Worm (Caenorhabditis elegans): ENCODE measurements around the gene T07E3.3.

Gene T07E3.3

ce11 chrIII:6895166-6895565 lies 8.5 kb upstream of the T07E3.3 start (continued):
- no peak for TF ChIP-seq sdz-12 (GFP tag; optimal IDR thresholded peaks at IDR 0.05)
- no peak for TF ChIP-seq lin-39 (tag; optimal IDR thresholded peaks at IDR 0.05)
- no peak for TF ChIP-seq duxl-1 (tag; optimal IDR thresholded peaks at IDR 0.05; ENCODE audit: poor library complexity)
- no peak for TF ChIP-seq attf-4 (tag; optimal IDR thresholded peaks at IDR 0.05)
- no peak for TF ChIP-seq lin-29 (GFP tag; IDR thresholded peaks at IDR 0.05)
- TF ChIP-seq F49E8.2 (tag; optimal IDR thresholded peaks at IDR 0.05; ENCODE audit: borderline replicate concordance) = no peak
- no peak for TF ChIP-seq fos-1 (tag; optimal IDR thresholded peaks at IDR 0.05)
- TF ChIP-seq nhr-42 (GFP tag; IDR thresholded peaks at IDR 0.05) = no peak
- no peak for TF ChIP-seq spr-3 (GFP tag; optimal IDR thresholded peaks at IDR 0.05)
- no peak for TF ChIP-seq nhr-25 (tag; optimal IDR thresholded peaks at IDR 0.05; ENCODE audit: borderline replicate concordance, insufficient read depth)
- no peak for TF ChIP-seq daf-19 (GFP tag; conservative IDR thresholded peaks at IDR 0.05)
- peak; percentile 76 for TF ChIP-seq T20F7.1 (GFP tag; optimal IDR thresholded peaks at IDR 0.05)
- TF ChIP-seq daf-16 (GFP tag; optimal IDR thresholded peaks at IDR 0.05) = peak; percentile 64 to 70
- peak; percentile 76 for TF ChIP-seq daf-16 (tag; optimal IDR thresholded peaks at IDR 0.05)
- TF ChIP-seq tag-97 (GFP tag; IDR thresholded peaks at IDR 0.05) = no peak
- no peak for TF ChIP-seq nhr-41 (GFP tag; IDR thresholded peaks at IDR 0.05)
- no peak for TF ChIP-seq ztf-7 (tag; optimal IDR thresholded peaks at IDR 0.05)
- no peak for TF ChIP-seq daf-8 (GFP tag; IDR thresholded peaks at IDR 0.05)
- TF ChIP-seq aly-2 (tag; optimal IDR thresholded peaks at IDR 0.05) = peak; percentile 24
- TF ChIP-seq unc-62 (GFP tag; optimal IDR thresholded peaks at IDR 0.05 in 1 of 2) = peak in 1 of 2 experiments; percentile 99
- no peak for TF ChIP-seq unc-62 (tag; optimal IDR thresholded peaks at IDR 0.05)
- TF ChIP-seq ceh-44 (GFP tag; IDR thresholded peaks at IDR 0.05) = no peak
- TF ChIP-seq mep-1 (tag; optimal IDR thresholded peaks at IDR 0.05) = peak; percentile 65
- peak; percentile 67 for TF ChIP-seq lin-1 (GFP tag; IDR thresholded peaks at IDR 0.05)
- TF ChIP-seq snpc-1.2 (GFP tag; IDR thresholded peaks at IDR 0.05) = no peak
- no peak for TF ChIP-seq Y105C5A.15 (GFP tag; IDR thresholded peaks at IDR 0.05)
- TF ChIP-seq F10B5.3 (tag; optimal IDR thresholded peaks at IDR 0.05) = no peak
- TF ChIP-seq snpc-4 (tag; optimal IDR thresholded peaks at IDR 0.05) = no peak
- no peak for TF ChIP-seq dmd-9 (GFP tag; IDR thresholded peaks at IDR 0.05)
- TF ChIP-seq zip-11 (GFP tag; IDR thresholded peaks at IDR 0.05) = no peak
- no peak for TF ChIP-seq ztf-11 (tag; optimal IDR thresholded peaks at IDR 0.05)
- TF ChIP-seq hif-1 (tag; optimal IDR thresholded peaks at IDR 0.05) = peak in 1 of 2 experiments; percentile 0
- peak; percentile 98 for TF ChIP-seq dmd-6 (GFP tag; IDR thresholded peaks at IDR 0.05)

ce11 chrIII:6895677-6896076 lies 8.0 kb upstream of the T07E3.3 start:
- TF ChIP-seq daf-16 (GFP tag; optimal IDR thresholded peaks at IDR 0.05) (no peak), daf-16 (tag; optimal IDR thresholded peaks at IDR 0.05) (peak; percentile 93), egl-27 (tag; optimal IDR thresholded peaks at IDR 0.05) (no peak), vab-7 (GFP tag; IDR thresholded peaks at IDR 0.05) (no peak), aha-1 (tag) (peak; percentile 55), ztf-7 (tag; optimal IDR thresholded peaks at IDR 0.05) (no peak)

- TF ChIP-seq nhr-41 (GFP tag; IDR thresholded peaks at IDR 0.05) (no peak), dmd-8 (GFP tag; IDR thresholded peaks at IDR 0.05) (no peak), nhr-111 (GFP tag; optimal IDR thresholded peaks at IDR 0.05) (no peak), lin-29 (GFP tag; IDR thresholded peaks at IDR 0.05) (no peak), lim-7 (GFP tag; IDR thresholded peaks at IDR 0.05) (no peak), dpl-1 (GFP tag; optimal IDR thresholded peaks at IDR 0.05) (peak; percentile 48), fkh-10 (GFP tag; optimal IDR thresholded peaks at IDR 0.05) (no peak), madf-5 (GFP tag; IDR thresholded peaks at IDR 0.05) (no peak), R02D3.7 (tag; optimal IDR thresholded peaks at IDR 0.05) (no peak), attf-4 (tag; optimal IDR thresholded peaks at IDR 0.05) (no peak), dmd-6 (GFP tag; IDR thresholded peaks at IDR 0.05) (peak; percentile 94), lin-39 (tag; optimal IDR thresholded peaks at IDR 0.05) (no peak), ceh-32 (tag; optimal IDR thresholded peaks at IDR 0.05; ENCODE audit: poor library complexity) (no peak), ceh-62 (tag; optimal IDR thresholded peaks at IDR 0.05) (no peak), vab-7 (GFP tag; IDR thresholded peaks at IDR 0.05) (no peak), F26F4.8 (GFP tag; conservative IDR thresholded peaks at IDR 0.05) (no peak), tra-1 (GFP tag; IDR thresholded peaks at IDR 0.05) (peak; percentile 32; the same call in 1 of the 2 replicates), snpc-4 (tag; optimal IDR thresholded peaks at IDR 0.05) (no peak), mep-1 (tag; optimal IDR thresholded peaks at IDR 0.05) (peak; percentile 69), F49E8.2 (tag; optimal IDR thresholded peaks at IDR 0.05; ENCODE audit: borderline replicate concordance) (no peak), nhr-102 (tag; optimal IDR thresholded peaks at IDR 0.05) (peak; percentile 39), lin-13 (GFP tag; optimal IDR thresholded peaks at IDR 0.05) (peak; percentile 46)
Observed at ce11 chrIII:6897587-6898064, 6.1 kb upstream of the T07E3.3 start, which contains the start of gene T07E3.4. TSS of gene T07E3.4 (plus strand) at chrIII:6898014.
